Fruit fly (Drosophila melanogaster) ovary, adult (tissue): ENCODE measurements around the gene Prosbeta4R1.

Experiments
- CG17801 ChIP-seq: fragments of 200-800 bp; optimal IDR thresholded peaks from 2 replicates; lab custom pipeline; 2019; ENCODE audit warnings: missing biosample characterization, mild to moderate bottlenecking, missing genetic modification characterization, moderate library complexity; ENCODE audit not compliant: partially characterized antibody

The Prosbeta4R1 gene

DNA sequence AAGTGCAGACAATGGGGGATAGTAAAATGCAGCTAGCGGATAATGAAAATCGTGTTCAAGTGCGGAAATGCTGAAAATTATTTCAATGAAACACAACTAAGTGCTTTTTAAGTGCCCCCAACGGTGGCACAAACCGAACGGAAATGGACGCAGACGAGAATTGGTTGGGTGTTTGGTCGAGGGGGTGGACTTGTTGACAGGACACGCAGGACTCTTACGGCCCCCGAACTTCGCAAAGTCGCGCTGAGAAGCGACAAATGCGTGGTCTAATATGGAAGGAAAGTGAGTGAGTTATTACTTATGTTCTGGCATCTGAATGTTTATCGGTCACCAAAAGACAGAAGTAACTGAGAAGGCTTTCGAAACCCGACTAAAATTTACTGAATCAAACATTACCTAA is at the start of gene Prosbeta4R1:
Gene Prosbeta4R1 (plus strand): TSS at position 301 of the 400 bp plus-strand sequence.
- TF ChIP-seq CG17801 (GFP tag; lab: Kevin White, UChicago) = no peak

DNA sequence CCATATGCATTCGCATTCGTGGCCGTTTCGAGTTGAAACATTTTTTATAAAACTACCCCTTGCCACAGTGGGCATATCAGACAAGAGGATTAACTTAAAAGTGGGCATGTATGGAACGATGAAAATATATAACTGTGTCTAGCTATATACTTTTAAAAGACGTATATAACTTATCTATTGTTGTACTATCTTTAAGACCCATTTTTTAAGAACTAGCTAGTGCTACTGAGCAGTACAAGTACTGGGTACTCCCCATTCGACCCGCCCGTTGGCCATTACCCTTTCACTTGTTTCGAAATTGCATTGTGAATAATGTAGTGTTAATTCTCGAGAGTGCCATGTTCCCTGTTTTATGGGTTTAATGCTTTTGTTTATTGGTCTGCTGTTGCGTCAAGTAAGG is 46.1 kb upstream of the Prosbeta4R1 start:
- TF ChIP-seq CG17801 (GFP tag; lab: Kevin White, UChicago) = no peak

DNA sequence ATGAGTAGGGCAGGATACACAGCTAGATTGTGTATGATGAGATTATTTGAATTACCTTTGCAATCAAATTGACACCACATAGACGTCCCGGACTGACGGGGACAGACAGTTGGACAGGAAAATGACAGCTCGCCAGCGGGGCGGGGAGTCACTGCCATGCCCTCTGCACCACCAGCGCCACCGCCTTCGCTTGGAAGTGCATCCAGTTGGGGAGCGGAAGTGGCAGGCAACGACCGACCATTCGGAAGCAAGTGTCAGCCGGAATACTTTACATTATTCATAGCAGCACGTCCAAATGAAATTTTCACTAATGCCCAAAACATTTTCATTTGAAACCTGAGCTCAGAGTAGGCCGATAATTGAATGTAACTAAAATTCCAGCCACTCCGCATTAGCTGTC is 43.2 kb upstream of the Prosbeta4R1 start, which contains the start of gene CG15395:
Gene CG15395 (plus strand): TSS at position 301 of the 400 bp plus-strand sequence.
- no peak for TF ChIP-seq CG17801 (GFP tag; lab: Kevin White, UChicago)

DNA sequence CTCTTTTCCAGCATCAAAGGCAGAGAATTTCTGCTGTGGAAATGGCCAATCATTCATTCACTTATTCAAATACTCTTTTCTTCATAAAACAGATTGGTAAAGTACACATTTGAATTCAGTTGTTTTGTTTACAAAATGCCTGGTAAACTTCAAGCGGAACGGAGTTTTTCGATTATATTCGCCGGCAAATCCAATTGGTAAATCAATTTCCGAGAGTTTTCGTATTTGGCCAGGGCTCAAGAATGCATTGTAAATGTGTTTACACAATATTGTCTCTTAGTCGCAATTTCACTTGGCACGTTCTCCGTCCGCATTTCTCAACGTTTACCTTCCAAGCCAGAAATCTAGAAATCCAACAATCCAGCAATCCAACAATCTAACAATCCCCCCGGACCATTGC is 33.0 kb upstream of the Prosbeta4R1 start, which contains the start of gene CG43403:
Gene CG43403 (plus strand): TSS at position 301 of the 400 bp plus-strand sequence.
- no peak for TF ChIP-seq CG17801 (GFP tag; lab: Kevin White, UChicago)

DNA sequence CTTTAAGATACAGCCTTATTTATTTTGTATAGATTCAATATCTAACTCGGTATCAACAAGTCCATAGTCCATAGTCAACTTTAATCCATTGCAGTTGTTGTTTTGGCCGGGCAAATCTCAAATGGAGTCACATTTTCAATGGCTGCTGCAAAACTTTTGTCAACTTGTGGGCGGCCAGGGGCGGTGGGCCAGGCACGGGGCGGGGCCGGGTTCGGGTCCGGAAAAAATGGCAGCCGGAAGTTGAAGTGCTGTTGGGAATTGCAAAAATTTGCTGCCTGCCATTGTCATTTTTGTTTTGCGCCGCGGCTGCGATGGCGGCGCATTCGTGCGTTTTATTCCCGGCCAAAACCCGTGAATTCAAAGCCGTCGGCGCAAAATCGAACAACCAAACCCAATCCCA is 28.9 kb upstream of the Prosbeta4R1 start:
- TF ChIP-seq CG17801 (GFP tag; lab: Kevin White, UChicago) = no peak

DNA sequence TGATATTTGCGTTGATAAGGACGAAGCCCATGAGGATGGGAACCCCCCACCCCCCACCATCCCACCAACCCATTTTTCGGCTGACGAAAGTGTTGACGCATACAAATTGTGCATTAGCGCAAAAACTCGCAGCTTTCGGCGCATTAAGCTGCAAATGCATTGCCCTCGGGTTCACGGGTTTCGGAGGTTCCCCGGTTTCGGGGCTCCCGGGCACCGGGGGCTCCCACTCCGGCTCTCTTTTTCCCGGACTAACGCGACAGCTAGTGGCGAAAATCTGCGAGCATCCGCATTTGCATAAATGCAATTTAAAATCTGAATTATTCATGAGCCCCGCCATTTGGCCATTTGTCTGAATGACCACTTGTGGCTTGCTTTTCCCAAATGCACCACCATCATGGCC is 25.3 kb upstream of the Prosbeta4R1 start:
- TF ChIP-seq CG17801 (GFP tag; lab: Kevin White, UChicago) = no peak

DNA sequence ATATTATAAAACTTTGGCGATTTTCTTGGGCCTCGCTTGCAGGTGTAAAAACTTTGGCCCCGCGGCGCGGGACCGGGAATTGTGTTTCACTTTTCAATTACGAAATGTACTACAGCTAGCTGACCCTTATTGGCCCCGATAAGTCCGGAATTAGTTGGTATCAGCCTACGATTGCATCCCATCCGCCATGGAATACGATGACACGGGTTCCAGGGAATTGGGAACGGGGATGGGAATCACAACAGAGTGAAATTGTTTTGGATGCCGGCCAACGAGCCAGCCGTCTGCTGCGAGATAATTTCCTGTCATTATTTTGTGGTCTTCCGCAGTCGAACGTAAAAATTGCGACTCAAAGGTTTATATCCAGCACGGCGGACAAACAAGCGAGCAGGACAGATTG is 24.1 kb upstream of the Prosbeta4R1 start:
- TF ChIP-seq CG17801 (GFP tag; lab: Kevin White, UChicago) = no peak

DNA sequence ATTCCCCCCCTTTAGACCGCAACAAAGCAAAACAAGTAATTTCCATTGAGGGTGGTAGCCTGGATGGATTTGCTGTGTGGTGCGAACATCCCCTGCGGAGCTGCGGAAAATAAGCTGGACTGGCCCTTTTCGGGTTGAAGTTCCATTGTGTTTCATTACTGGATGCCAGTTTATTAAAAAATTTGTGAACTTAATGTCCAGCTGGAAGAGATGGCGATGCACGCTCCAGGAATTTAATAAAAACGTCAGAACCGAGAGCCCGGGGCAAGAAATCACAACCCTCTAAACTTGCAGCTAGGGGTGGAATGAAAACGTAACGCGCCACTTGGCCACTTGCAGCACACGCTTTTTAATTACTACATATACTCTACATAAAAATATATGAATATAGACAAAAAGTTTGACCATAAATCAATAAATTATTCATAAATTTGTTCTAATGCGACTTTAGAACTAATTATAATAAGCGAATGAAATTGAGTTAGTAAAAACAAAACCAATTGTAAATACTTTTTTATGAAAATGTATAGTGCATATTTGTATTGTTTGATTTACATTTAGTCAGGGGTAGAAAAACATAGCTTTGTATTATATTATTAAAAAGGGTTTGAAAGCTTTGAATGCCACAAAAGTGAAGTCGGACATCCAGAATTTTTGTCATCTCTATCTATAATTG is 16.4 kb upstream of the Prosbeta4R1 start:
- no peak for TF ChIP-seq CG17801 (GFP tag; lab: Kevin White, UChicago)

DNA sequence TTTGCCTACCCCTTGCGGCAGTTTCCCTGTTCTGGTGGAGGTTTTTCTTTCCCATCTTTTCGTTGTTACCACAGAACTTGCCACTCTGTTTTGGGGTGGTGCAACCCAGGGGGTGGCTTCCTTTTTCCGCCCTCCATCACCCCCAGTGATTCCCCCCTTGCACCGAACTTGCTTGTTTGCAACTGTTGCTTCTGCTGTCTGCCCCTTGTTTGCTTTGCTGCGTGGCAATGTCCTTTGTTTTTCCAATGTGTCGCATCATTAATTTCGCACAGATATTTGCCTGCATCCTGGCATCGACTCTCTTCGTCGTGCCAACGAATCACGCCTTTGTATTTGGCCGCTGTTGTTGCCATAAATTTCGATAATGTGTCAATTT is 15.9 kb upstream of the Prosbeta4R1 start:
- no peak for TF ChIP-seq CG17801 (GFP tag; lab: Kevin White, UChicago)

DNA sequence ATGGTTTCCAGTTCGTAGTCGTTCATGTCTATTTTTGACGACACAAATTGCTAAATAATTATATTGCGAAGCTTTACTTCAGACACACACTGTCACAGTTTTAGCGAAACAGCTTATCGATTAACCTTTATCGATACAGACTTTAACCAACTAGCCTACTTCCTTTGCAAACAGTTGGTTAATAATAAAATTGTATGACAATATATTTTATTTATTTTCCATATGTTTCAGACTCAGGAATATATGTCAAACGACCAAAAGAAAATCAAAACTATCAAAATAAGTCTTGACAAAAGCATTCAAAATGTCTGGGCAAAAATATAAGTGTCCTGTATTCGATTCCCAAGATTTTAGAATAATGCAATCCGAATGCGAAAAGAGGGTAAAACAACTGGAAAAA is 5.2 kb upstream of the Prosbeta4R1 start, which contains the start of the genes CG9962 and CG43851:
Gene CG9962 (minus strand): TSS at position 101 of the 400 bp plus-strand sequence.
Gene CG43851 (plus strand): TSS at position 267 of the 400 bp plus-strand sequence.
- TF ChIP-seq CG17801 (GFP tag; lab: Kevin White, UChicago) = no peak

DNA sequence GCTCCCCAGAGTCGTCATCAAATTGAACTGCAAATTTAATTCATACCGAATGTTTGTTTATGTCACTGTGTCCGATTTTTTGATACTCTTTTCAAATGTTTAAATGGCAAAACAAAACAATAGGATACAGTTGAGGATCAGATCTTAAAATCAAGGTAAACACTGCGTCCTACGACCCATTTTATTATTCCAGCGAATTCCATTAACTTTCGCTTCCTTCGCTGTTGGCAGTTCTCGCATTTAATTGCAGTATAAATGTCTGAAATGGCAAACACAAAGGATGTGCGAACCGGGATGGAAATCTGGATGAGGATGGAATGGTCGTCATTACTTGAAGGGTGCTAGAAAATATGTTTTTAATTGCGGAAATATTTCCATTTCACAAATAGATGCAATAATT is 532 bp upstream of the Prosbeta4R1 start, which contains the start of gene CG33125:
Gene CG33125 (minus strand): TSS at position 101 of the 400 bp plus-strand sequence.
- TF ChIP-seq CG17801 (GFP tag; lab: Kevin White, UChicago) = no peak

DNA sequence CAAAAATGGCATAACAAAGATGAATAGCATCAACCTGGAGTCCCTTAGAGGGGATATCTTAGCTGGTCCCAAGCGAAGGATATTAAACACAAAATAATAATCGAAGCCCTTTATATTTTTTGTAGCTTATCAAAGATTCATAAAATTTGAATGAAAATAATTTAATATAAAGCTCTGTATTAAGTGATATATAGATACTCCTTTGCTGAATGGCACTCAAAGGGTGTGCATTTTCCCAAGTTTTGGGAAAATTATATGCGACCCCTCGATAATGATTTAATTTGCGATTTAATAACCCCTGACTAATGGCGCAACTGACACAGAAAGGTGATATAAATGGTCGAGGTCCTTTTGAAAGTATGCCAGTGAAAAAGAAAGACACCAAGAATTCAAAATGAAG is 903 bp downstream of the Prosbeta4R1 start, which contains the start of gene Or23a:
Gene Or23a (plus strand): TSS at position 301 of the 400 bp plus-strand sequence.
- TF ChIP-seq CG17801 (GFP tag; lab: Kevin White, UChicago) = no peak

DNA sequence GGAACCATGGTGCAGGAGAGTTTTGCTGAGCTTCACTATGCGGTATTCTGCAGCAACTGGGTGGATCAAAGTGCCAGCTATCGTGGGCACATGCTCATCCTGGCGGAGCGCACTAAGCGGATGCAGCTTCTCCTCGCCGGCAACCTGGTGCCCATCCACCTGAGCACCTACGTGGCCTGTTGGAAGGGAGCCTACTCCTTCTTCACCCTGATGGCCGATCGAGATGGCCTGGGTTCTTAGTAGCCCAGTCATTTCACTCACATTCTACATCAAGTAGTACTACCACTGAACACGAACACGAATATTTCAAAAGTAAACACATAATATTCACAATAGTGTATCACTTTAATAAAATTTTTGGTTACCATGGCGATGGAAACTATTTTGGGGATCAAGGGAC is 2.2 kb downstream of the Prosbeta4R1 start, which contains the start of gene Prosbeta4R2:
Gene Prosbeta4R2 (plus strand): TSS at position 301 of the 400 bp plus-strand sequence.
- no peak for TF ChIP-seq CG17801 (GFP tag; lab: Kevin White, UChicago)

DNA sequence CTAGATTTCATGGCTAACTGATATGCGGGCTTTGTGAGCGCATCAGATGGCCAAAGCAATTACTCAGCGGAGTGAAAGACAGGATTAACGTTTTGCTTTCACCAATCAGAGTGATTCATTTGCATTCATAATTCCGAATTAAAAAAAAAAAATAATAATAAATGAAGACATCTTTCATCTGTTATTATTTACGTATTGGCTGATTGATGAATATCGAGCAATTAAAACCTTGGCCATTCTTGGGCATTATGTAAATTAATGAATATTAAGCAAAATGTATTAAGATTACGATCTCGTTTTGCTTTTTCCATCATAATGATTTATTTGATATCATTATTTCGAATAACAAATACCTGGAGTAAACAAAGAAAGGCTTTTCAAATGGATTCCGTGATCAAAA is 11.9 kb downstream of the Prosbeta4R1 start, which contains the start of gene Trf4:
Gene Trf4 (plus strand): TSS at position 301 of the 400 bp plus-strand sequence.
- TF ChIP-seq CG17801 (GFP tag; lab: Kevin White, UChicago) = no peak

DNA sequence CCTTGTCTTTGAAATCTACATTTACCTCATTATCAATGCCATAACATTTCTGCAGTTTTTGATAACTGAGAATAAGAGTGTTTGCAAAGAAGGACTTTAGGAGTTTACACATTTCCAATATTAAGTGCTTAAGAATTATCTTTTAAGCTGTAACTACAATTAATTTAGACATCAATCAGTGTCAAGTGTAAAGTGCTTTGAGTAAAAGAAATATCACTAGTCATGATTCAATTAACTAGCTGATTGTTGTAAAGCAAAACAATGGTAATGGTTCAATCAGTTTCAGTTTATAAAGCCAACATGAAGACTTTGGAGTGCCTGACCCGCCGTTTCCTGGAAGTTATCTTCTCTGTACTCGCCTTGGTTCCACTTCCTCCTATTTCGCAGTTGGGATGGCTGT is 16.7 kb downstream of the Prosbeta4R1 start, which contains the start of gene Gr23a:
Gene Gr23a (plus strand): TSS at position 301 of the 400 bp plus-strand sequence.
- no peak for TF ChIP-seq CG17801 (GFP tag; lab: Kevin White, UChicago)

DNA sequence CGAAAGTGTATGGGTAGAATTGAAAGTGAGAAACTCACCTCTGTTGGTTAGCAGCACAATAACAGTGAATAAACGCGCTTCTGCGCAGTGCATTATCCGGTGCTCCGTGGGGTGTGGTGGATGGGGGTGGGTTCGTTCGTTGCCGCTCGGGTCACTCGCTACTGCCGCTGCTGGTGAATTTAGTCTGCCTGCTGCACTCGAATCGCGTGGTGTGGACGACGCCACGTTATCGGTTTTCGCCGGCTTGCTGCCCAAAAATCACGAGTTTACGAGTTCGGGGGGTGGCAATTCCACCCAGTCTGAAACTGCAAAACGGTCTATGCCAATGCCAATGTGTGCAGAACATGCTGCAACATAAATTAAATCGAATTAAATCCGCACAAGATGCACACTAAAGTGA is 24.7 kb downstream of the Prosbeta4R1 start, which contains the start of gene Tmtc1:
Gene Tmtc1 (plus strand): TSS at position 182 of the 400 bp plus-strand sequence.
- no peak for TF ChIP-seq CG17801 (GFP tag; lab: Kevin White, UChicago)
